Fruit fly (Drosophila melanogaster) whole organism: ENCODE data around the gene CG7029.

Source experiments
- EcR ChIP-seq, 2 experiments: fragments of >200 bp; optimal IDR thresholded peaks; 2 replicates each; lab custom pipeline; 2017; ENCODE audit warnings: missing biosample characterization in 2 of 2, missing genetic modification characterization in 2 of 2, missing genetic modification reagents in 2 of 2
- pan ChIP-seq: fragments of >200 bp; optimal IDR thresholded peaks from 2 replicates; lab custom pipeline; 2017

DNA sequence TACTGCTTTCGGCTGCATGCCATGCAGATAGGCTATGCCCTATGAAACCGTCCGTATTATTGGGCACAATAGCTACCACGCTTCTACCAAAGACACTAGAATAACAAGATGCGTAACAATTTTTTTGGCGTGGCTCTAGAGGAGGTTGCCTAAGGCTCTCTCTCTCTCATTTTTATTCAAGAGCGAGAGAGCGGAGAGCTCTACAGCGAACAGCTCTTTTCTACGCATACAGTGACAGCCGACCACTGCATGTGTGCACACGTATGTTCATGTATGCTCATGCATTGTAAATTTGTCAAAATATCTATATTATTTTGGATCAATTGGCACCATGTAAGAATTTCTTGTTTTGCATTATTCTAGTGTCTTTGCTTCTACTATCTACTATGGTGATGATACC, 17.7 kb upstream of the CG7029 start:
- TF ChIP-seq EcR (GFP tag; optimal IDR thresholded peaks at IDR 0.05; lab: Kevin White, UChicago) (no peak), pan (lab: Kevin White, UChicago) (no peak)
